Worm (Caenorhabditis elegans) whole organism, young adult: ENCODE measurements around the gene C40H1.9.

Experiments used
- F37B4.10 ChIP-seq: fragments of 200-800 bp; sonication (Bioruptor generic); IDR thresholded peaks from 2 replicates; pipeline ENCODE4 v1.3.6; 2022; ENCODE audit warnings: missing genetic modification characterization, missing compliant biosample characterization
- F49E8.2 ChIP-seq: sonication (generic microtip); optimal IDR thresholded peaks from 3 replicates; lab custom pipeline; 2017; ENCODE audit warnings: missing genetic modification characterization, mild to moderate bottlenecking, missing compliant biosample characterization, antibody characterized with exemption, moderate library complexity; ENCODE audit not compliant: insufficient read depth
- F52B5.7 ChIP-seq: sonication (generic microtip); optimal IDR thresholded peaks from 2 replicates; lab custom pipeline; 2016; ENCODE audit warnings: mild to moderate bottlenecking, missing genetic modification characterization, missing compliant biosample characterization
- F55B11.4 ChIP-seq: sonication (generic microtip); optimal IDR thresholded peaks from 2 replicates; lab custom pipeline; 2016; ENCODE audit warnings: missing compliant biosample characterization, missing genetic modification characterization, borderline replicate concordance; ENCODE audit not compliant: insufficient read depth
- Y53F4B.3 ChIP-seq: fragments of 200-800 bp; sonication (Bioruptor generic); IDR thresholded peaks from 2 replicates; pipeline ENCODE4 v1.3.6; 2022; ENCODE audit warnings: missing genetic modification reagents, missing genetic modification characterization, missing compliant biosample characterization
- aptf-2 ChIP-seq: fragments of 200-800 bp; sonication (Bioruptor generic); conservative IDR thresholded peaks from 2 replicates; pipeline ENCODE4 v1.3.6; 2022; ENCODE audit warnings: missing genetic modification reagents, missing genetic modification characterization, missing compliant biosample characterization
- athp-1 ChIP-seq: sonication (generic microtip); optimal IDR thresholded peaks from 2 replicates; lab custom pipeline; 2017; ENCODE audit warnings: mild to moderate bottlenecking, missing genetic modification characterization, missing compliant biosample characterization
- attf-5 ChIP-seq: fragments of 200-800 bp; sonication (Bioruptor generic); optimal IDR thresholded peaks from 2 replicates; lab custom pipeline; 2018; ENCODE audit warnings: mild to moderate bottlenecking, missing genetic modification characterization, missing compliant biosample characterization
- bed-2 ChIP-seq: fragments of 200-800 bp; sonication (Bioruptor generic); IDR thresholded peaks from 2 replicates; pipeline ENCODE4 v1.3.6; 2022; ENCODE audit warnings: missing genetic modification reagents, missing genetic modification characterization, missing compliant biosample characterization
- cebp-2 ChIP-seq: fragments of 200-800 bp; sonication (Bioruptor generic); IDR thresholded peaks from 2 replicates; pipeline ENCODE4 v1.3.6; 2022; ENCODE audit warnings: missing genetic modification characterization, missing compliant biosample characterization
- ceh-40 ChIP-seq: fragments of 200-800 bp; sonication (Bioruptor generic); IDR thresholded peaks from 2 replicates; pipeline ENCODE4 v1.3.6; 2022; ENCODE audit warnings: missing genetic modification characterization, missing compliant biosample characterization
- die-1 ChIP-seq: sonication (generic microtip); optimal IDR thresholded peaks from 2 replicates; lab custom pipeline; 2016; ENCODE audit warnings: missing genotype, mild to moderate bottlenecking, missing genetic modification characterization, missing compliant biosample characterization
- egl-44 ChIP-seq: fragments of 200-800 bp; sonication (Bioruptor generic); IDR thresholded peaks from 2 replicates; pipeline ENCODE4 v1.3.6; 2022; ENCODE audit warnings: missing genetic modification reagents, missing genetic modification characterization, missing compliant biosample characterization
- ekl-4 ChIP-seq: fragments of 200-800 bp; sonication (Bioruptor generic); IDR thresholded peaks from 2 replicates; pipeline ENCODE4 v1.3.6; 2022; ENCODE audit warnings: missing genetic modification reagents, missing genetic modification characterization, missing compliant biosample characterization
- ets-4 ChIP-seq: fragments of 200-800 bp; sonication (Bioruptor generic); optimal IDR thresholded peaks from 2 replicates; lab custom pipeline; 2018; ENCODE audit warnings: mild to moderate bottlenecking, missing genetic modification characterization, missing compliant biosample characterization
- fkh-3 ChIP-seq: sonication (generic microtip); optimal IDR thresholded peaks from 2 replicates; lab custom pipeline; 2016; ENCODE audit warnings: mild to moderate bottlenecking, missing genetic modification characterization, missing compliant biosample characterization
- hlh-26 ChIP-seq: fragments of 200-800 bp; sonication (Bioruptor generic); conservative IDR thresholded peaks from 2 replicates; pipeline ENCODE4 v1.3.6; 2022; ENCODE audit warnings: missing genetic modification reagents, missing genetic modification characterization, missing compliant biosample characterization
- hmg-20 ChIP-seq: fragments of 200-800 bp; sonication (Bioruptor generic); IDR thresholded peaks from 2 replicates; pipeline ENCODE4 v1.3.6; 2022; ENCODE audit warnings: missing genetic modification reagents, missing genetic modification characterization, missing compliant biosample characterization
- lag-1 ChIP-seq: fragments of 200-800 bp; sonication (Bioruptor generic); IDR thresholded peaks from 2 replicates; pipeline ENCODE4 v1.3.6; 2022; ENCODE audit warnings: missing genetic modification reagents, missing genetic modification characterization, missing compliant biosample characterization
- let-526 ChIP-seq: fragments of 200-800 bp; sonication (Bioruptor generic); IDR thresholded peaks from 2 replicates; pipeline ENCODE4 v1.3.6; 2022; ENCODE audit warnings: missing genetic modification reagents, missing genetic modification characterization, missing compliant biosample characterization
- lin-26 ChIP-seq: fragments of 200-800 bp; sonication (Bioruptor generic); IDR thresholded peaks from 2 replicates; pipeline ENCODE4 v1.3.6; 2022; ENCODE audit warnings: missing genetic modification reagents, missing genetic modification characterization, missing compliant biosample characterization
- lin-35 ChIP-seq, 3 experiments: fragments of 150-350 bp in 2 of 3; sonication (generic microtip) in 1 of 3; optimal IDR thresholded peaks; 2 replicates each; lab custom pipeline; 2014 to 2018; ENCODE audit warnings: missing biosample characterization in 3 of 3, missing genetic modification characterization in 3 of 3, missing genetic modification reagents in 3 of 3
- lin-40 ChIP-seq: sonication (generic microtip); optimal IDR thresholded peaks from 2 replicates; lab custom pipeline; 2016; ENCODE audit warnings: missing genetic modification characterization, mild to moderate bottlenecking, missing compliant biosample characterization, missing genotype, missing genetic modification reagents
- lsy-27 ChIP-seq: sonication (generic microtip); optimal IDR thresholded peaks from 2 replicates; lab custom pipeline; 2017; ENCODE audit warnings: missing genetic modification characterization, mild to moderate bottlenecking, missing compliant biosample characterization, antibody characterized with exemption, missing genotype, borderline replicate concordance; ENCODE audit not compliant: insufficient read depth
- madf-10 ChIP-seq: sonication (generic microtip); optimal IDR thresholded peaks from 2 replicates; lab custom pipeline; 2016; ENCODE audit warnings: mild to moderate bottlenecking, missing genetic modification characterization, missing compliant biosample characterization
- mcd-1 ChIP-seq: fragments of 200-800 bp; sonication (Bioruptor generic); IDR thresholded peaks from 2 replicates; pipeline ENCODE4 v1.3.6; 2022; ENCODE audit warnings: missing genetic modification reagents, missing genetic modification characterization, missing compliant biosample characterization
- mel-28 ChIP-seq: sonication (generic microtip); optimal IDR thresholded peaks from 2 replicates; lab custom pipeline; 2016; ENCODE audit warnings: borderline replicate concordance, mild to moderate bottlenecking, missing genetic modification characterization, missing compliant biosample characterization
- mes-4 ChIP-seq: sonication (generic microtip); optimal IDR thresholded peaks from 2 replicates; lab custom pipeline; 2016; ENCODE audit warnings: missing genotype, missing genetic modification characterization, missing compliant biosample characterization
- nhr-27 ChIP-seq: fragments of 200-800 bp; sonication (Bioruptor generic); optimal IDR thresholded peaks from 2 replicates; lab custom pipeline; 2018; ENCODE audit warnings: mild to moderate bottlenecking, missing genetic modification characterization, moderate library complexity, missing compliant biosample characterization
- pha-4 ChIP-seq: fragments of 150-350 bp; sonication (generic microtip); optimal IDR thresholded peaks from 2 replicates; lab custom pipeline; 2014; ENCODE audit warnings: missing biosample characterization, missing genetic modification reagents, missing genetic modification characterization
- snpc-1.1 ChIP-seq: sonication (generic microtip); optimal IDR thresholded peaks from 2 replicates; lab custom pipeline; 2017; ENCODE audit warnings: missing genetic modification characterization, mild to moderate bottlenecking, missing compliant biosample characterization, antibody characterized with exemption, moderate library complexity, missing genotype, missing genetic modification reagents; ENCODE audit not compliant: insufficient read depth
- snpc-1.3 ChIP-seq: sonication (generic microtip); optimal IDR thresholded peaks from 2 replicates; lab custom pipeline; 2017; ENCODE audit warnings: missing genetic modification characterization, mild to moderate bottlenecking, missing compliant biosample characterization, antibody characterized with exemption, moderate library complexity, missing genotype, missing genetic modification reagents; ENCODE audit not compliant: insufficient read depth
- somi-1 ChIP-seq: fragments of 200-800 bp; sonication (Bioruptor generic); optimal IDR thresholded peaks from 2 replicates; lab custom pipeline; 2018; ENCODE audit warnings: mild to moderate bottlenecking, missing genetic modification characterization, missing compliant biosample characterization
- tbx-9 ChIP-seq: sonication (generic microtip); optimal IDR thresholded peaks from 2 replicates; lab custom pipeline; 2016; ENCODE audit warnings: borderline replicate concordance, missing genetic modification characterization, inconsistent platforms, missing compliant biosample characterization
- unc-62 ChIP-seq: fragments of 150-350 bp; optimal IDR thresholded peaks from 2 replicates; lab custom pipeline; 2014; ENCODE audit warnings: missing biosample characterization, missing genetic modification reagents, missing genetic modification characterization

C40H1.9 gene

DNA sequence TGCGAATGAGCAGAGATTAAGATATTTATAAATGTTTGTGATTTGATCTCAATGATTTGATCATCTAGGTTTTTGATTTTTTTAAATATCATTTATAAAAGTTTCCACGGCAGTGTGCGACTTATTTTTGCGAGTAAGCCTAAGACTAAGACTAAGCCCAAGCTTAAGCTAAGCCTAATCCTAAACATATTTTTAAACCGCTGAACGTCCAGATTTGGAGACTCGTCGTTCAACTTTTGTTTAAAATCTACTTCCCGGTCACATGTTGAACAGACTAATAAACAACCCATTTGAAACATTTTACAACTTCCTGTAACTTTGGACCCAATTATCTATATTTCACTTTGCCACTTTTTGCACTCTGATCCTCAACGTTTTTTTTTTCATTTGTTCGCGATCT, 39.3 kb downstream of the C40H1.9 start, which contains the start of gene K04H4.5:
TSS of gene K04H4.5 (plus strand) at position 301 of the 400 bp plus-strand sequence.
- TF ChIP-seq lin-35 (GFP tag; optimal IDR thresholded peaks at IDR 0.05; lab: Kevin White, UChicago) (no peak), lag-1 (GFP tag; lab: Robert Waterston, UW) (no peak), athp-1 (tag; lab: Kevin White, UChicago) (no peak), Y53F4B.3 (GFP tag; lab: Robert Waterston, UW) (no peak), madf-10 (tag; lab: Kevin White, UChicago) (no peak), pha-4 (tag; lab: Kevin White, UChicago) (no peak), attf-5 (GFP tag; lab: Kevin White, UChicago) (no peak), F52B5.7 (no peak), die-1 (tag; lab: Kevin White, UChicago) (no peak), fkh-3 (tag; lab: Kevin White, UChicago) (no peak), ceh-40 (GFP tag; lab: Robert Waterston, UW) (no peak)

- no peak for TF ChIP-seq mcd-1 (GFP tag; lab: Robert Waterston, UW)
- no peak for TF ChIP-seq nhr-27 (tag; lab: Kevin White, UChicago)
- TF ChIP-seq snpc-1.1 = no peak
- TF ChIP-seq lin-40 (tag; lab: Kevin White, UChicago) = no peak
- no peak for TF ChIP-seq mel-28 (tag; lab: Kevin White, UChicago)
- TF ChIP-seq tbx-9 = no peak
- no peak for TF ChIP-seq mes-4 (tag; lab: Kevin White, UChicago)
- TF ChIP-seq lsy-27 (tag; lab: Kevin White, UChicago) = no peak
Observed at ce11 chrIII:9361228-9361627, 41.5 kb downstream of the C40H1.9 start, which contains the start of gene flp-25. TSS of gene flp-25 (plus strand) at chrIII:9361528.

ce11 chrIII:9366376-9366775, 46.6 kb downstream of the C40H1.9 start:
- no peak for TF ChIP-seq snpc-1.3 (tag; lab: Kevin White, UChicago)
- TF ChIP-seq hmg-20 (GFP tag; lab: Robert Waterston, UW) = no peak
- TF ChIP-seq lsy-27 (tag; lab: Kevin White, UChicago) = no peak
- no peak for TF ChIP-seq unc-62
- TF ChIP-seq let-526 (GFP tag; lab: Robert Waterston, UW) = no peak
- no peak for TF ChIP-seq F49E8.2 (tag; lab: Kevin White, UChicago)
- no peak for TF ChIP-seq F55B11.4
- TF ChIP-seq bed-2 = no peak
- TF ChIP-seq F37B4.10 (GFP tag; lab: Robert Waterston, UW) = no peak
- TF ChIP-seq mes-4 (tag; lab: Kevin White, UChicago) = no peak
- TF ChIP-seq egl-44 (GFP tag; lab: Robert Waterston, UW) = no peak

DNA sequence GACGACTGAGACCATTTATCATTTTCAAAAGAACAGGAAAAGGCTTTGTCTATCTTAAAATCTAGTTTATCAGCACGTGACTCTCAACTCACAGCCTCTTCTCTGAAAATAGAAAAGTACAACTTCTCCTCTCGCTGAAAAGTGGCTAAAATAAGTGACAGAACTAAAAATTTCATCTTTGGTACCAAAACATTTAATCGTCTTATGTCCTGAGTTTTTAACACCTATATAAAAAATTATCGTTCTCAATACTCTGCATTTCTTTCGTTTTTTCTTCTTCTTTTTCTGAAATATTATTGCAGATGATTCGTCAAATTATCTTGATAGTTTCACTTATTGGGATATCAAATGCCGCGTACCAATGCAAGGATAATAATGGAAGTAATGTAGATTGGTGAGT, 47.2 kb downstream of the C40H1.9 start, which contains the start of gene crn-6:
TSS of gene crn-6 (plus strand) at position 301 of the 400 bp plus-strand sequence.
- TF ChIP-seq lin-40 (tag; lab: Kevin White, UChicago) (no peak), hlh-26 (GFP tag; lab: Robert Waterston, UW) (no peak), ekl-4 (GFP tag; lab: Robert Waterston, UW) (no peak), lin-26 (GFP tag; lab: Robert Waterston, UW) (no peak), mes-4 (tag; lab: Kevin White, UChicago) (no peak), somi-1 (GFP tag; lab: Kevin White, UChicago) (no peak), ets-4 (no peak), cebp-2 (no peak), aptf-2 (GFP tag; lab: Robert Waterston, UW) (no peak), egl-44 (GFP tag; lab: Robert Waterston, UW) (no peak), die-1 (tag; lab: Kevin White, UChicago) (no peak)
